Worm (Caenorhabditis elegans): ENCODE data around the gene exos-7.

- TF ChIP-seq F13H6.1 (tag; optimal IDR thresholded peaks at IDR 0.05) = no peak
- no peak for TF ChIP-seq elt-2 (tag; optimal IDR thresholded peaks at IDR 0.05)
- no peak for TF ChIP-seq dve-1 (tag; optimal IDR thresholded peaks at IDR 0.05)
- no peak for TF ChIP-seq ets-4 (tag; optimal IDR thresholded peaks at IDR 0.05)
- no peak for TF ChIP-seq ama-1 (optimal IDR thresholded peaks at IDR 0.05)
- TF ChIP-seq hlh-30 (tag; optimal IDR thresholded peaks at IDR 0.05; ENCODE audit: insufficient read depth) = no peak
- TF ChIP-seq dmd-4 (tag; optimal IDR thresholded peaks at IDR 0.05; ENCODE audit: borderline replicate concordance) = no peak
- TF ChIP-seq pha-4 (tag; optimal IDR thresholded peaks at IDR 0.05) = no peak
- TF ChIP-seq unc-3 (GFP tag; conservative IDR thresholded peaks at IDR 0.05) = no peak
- TF ChIP-seq unc-3 (tag; optimal IDR thresholded peaks at IDR 0.05) = no peak
- TF ChIP-seq ceh-30 (tag; optimal IDR thresholded peaks at IDR 0.05) = no peak
- TF ChIP-seq npax-4 (tag; optimal IDR thresholded peaks at IDR 0.05) = no peak
- TF ChIP-seq tbx-2 (tag; optimal IDR thresholded peaks at IDR 0.05) = no peak
- no peak for TF ChIP-seq nfya-1 (tag; optimal IDR thresholded peaks at IDR 0.05)
- no peak for TF ChIP-seq ceh-14 (tag; optimal IDR thresholded peaks at IDR 0.05)
Measured at ce11 chrV:20790616-20791015, 48.0 kb upstream of the exos-7 start.
